Fruit fly (Drosophila melanogaster) whole organism, embryonic: ENCODE measurements around the gene CG43060.

Experiments
- Ada2b ChIP-seq: fragments of 200-800 bp; sonication (Bioruptor generic); IDR thresholded peaks from 2 replicates; pipeline ENCODE4 v1.3.6; 2022; ENCODE audit warnings: missing biosample characterization, missing genetic modification characterization
- B-H2 ChIP-seq: fragments of 200-800 bp; sonication (Bioruptor generic); optimal IDR thresholded peaks from 2 replicates; lab custom pipeline; 2018; ENCODE audit warnings: missing biosample characterization, mild to moderate bottlenecking, missing genetic modification characterization
- CG11504 ChIP-seq: fragments of 200-800 bp; sonication (Bioruptor generic); optimal IDR thresholded peaks from 3 replicates; lab custom pipeline; 2019; ENCODE audit warnings: missing biosample characterization, mild to moderate bottlenecking, missing genetic modification characterization, moderate library complexity
- CG12391 ChIP-seq: fragments of 200-800 bp; sonication (Bioruptor generic); optimal IDR thresholded peaks from 3 replicates; lab custom pipeline; 2018; ENCODE audit warnings: missing biosample characterization, mild to moderate bottlenecking, missing genetic modification characterization, moderate library complexity
- CG13296 ChIP-seq: fragments of 200-800 bp; sonication (Bioruptor generic); optimal IDR thresholded peaks from 3 replicates; lab custom pipeline; 2018; ENCODE audit warnings: missing biosample characterization, mild to moderate bottlenecking, missing genetic modification characterization
- CG15696 ChIP-seq: fragments of 200-800 bp; sonication (Bioruptor generic); optimal IDR thresholded peaks from 2 replicates; lab custom pipeline; 2019; ENCODE audit warnings: missing biosample characterization, mild to moderate bottlenecking, missing genetic modification characterization, moderate library complexity
- CG16779 ChIP-seq: fragments of 200-800 bp; sonication (Bioruptor generic); IDR thresholded peaks from 2 replicates; pipeline ENCODE4 v1.3.6; 2022; ENCODE audit warnings: missing biosample characterization, missing genetic modification characterization
- CG17361 ChIP-seq: fragments of 200-800 bp; sonication (Bioruptor generic); IDR thresholded peaks from 3 replicates; pipeline ENCODE4 v1.3.6; 2022; ENCODE audit warnings: missing biosample characterization, missing genetic modification characterization
- CG18476 ChIP-seq: fragments of 200-800 bp; sonication (Bioruptor generic); optimal IDR thresholded peaks from 2 replicates; lab custom pipeline; 2016; ENCODE audit warnings: missing biosample characterization, mild to moderate bottlenecking, missing genetic modification characterization
- CG18599 ChIP-seq: fragments of 200-800 bp; sonication (Bioruptor generic); optimal IDR thresholded peaks from 3 replicates; lab custom pipeline; 2017; ENCODE audit warnings: missing biosample characterization, missing genetic modification characterization, mild to moderate bottlenecking, moderate library complexity, missing genetic modification reagents
- CG18619 ChIP-seq: fragments of 200-800 bp; sonication (Bioruptor generic); optimal IDR thresholded peaks from 3 replicates; lab custom pipeline; 2017; ENCODE audit warnings: missing biosample characterization, mild to moderate bottlenecking, missing genetic modification characterization
- CG2120 ChIP-seq: fragments of 200-800 bp; sonication (Bioruptor generic); optimal IDR thresholded peaks from 3 replicates; lab custom pipeline; 2016; ENCODE audit warnings: missing biosample characterization, missing genetic modification characterization
- CG31441 ChIP-seq: fragments of 200-800 bp; sonication (Bioruptor generic); IDR thresholded peaks from 2 replicates; pipeline ENCODE4 v1.3.6; 2022; ENCODE audit warnings: missing biosample characterization, missing genetic modification characterization
- CG3281 ChIP-seq: fragments of 200-800 bp; sonication (Bioruptor generic); optimal IDR thresholded peaks from 3 replicates; lab custom pipeline; 2017; ENCODE audit warnings: missing biosample characterization, mild to moderate bottlenecking, missing genetic modification characterization
- CG33213 ChIP-seq: fragments of 200-800 bp; sonication (Bioruptor generic); optimal IDR thresholded peaks from 3 replicates; lab custom pipeline; 2016; ENCODE audit warnings: missing biosample characterization, missing genetic modification characterization
- CG3407 ChIP-seq: fragments of 200-800 bp; sonication (Bioruptor generic); optimal IDR thresholded peaks from 2 replicates; lab custom pipeline; 2018; ENCODE audit warnings: missing biosample characterization, mild to moderate bottlenecking, missing genetic modification characterization
- CG3726 ChIP-seq: fragments of 200-800 bp; sonication (Bioruptor generic); IDR thresholded peaks from 3 replicates; pipeline ENCODE4, ENCODE4 v1.3.6; 2022; ENCODE audit warnings: missing biosample characterization, missing genetic modification characterization
- CG7271 ChIP-seq: fragments of 200-800 bp; sonication (Bioruptor generic); optimal IDR thresholded peaks from 2 replicates; lab custom pipeline; 2018; ENCODE audit warnings: missing biosample characterization, mild to moderate bottlenecking, missing genetic modification characterization, moderate library complexity
- CG7745 ChIP-seq: fragments of 200-800 bp; sonication (Bioruptor generic); optimal IDR thresholded peaks from 2 replicates; lab custom pipeline; 2018; ENCODE audit warnings: missing biosample characterization, mild to moderate bottlenecking, missing genetic modification characterization, moderate library complexity
- CG7928 ChIP-seq: fragments of 200-800 bp; sonication (Bioruptor generic); optimal IDR thresholded peaks from 2 replicates; lab custom pipeline; 2017; ENCODE audit warnings: missing biosample characterization, mild to moderate bottlenecking, missing genetic modification characterization
- D19B ChIP-seq: fragments of 200-800 bp; sonication (Bioruptor generic); optimal IDR thresholded peaks from 2 replicates; lab custom pipeline; 2017; ENCODE audit warnings: missing biosample characterization, mild to moderate bottlenecking, missing genetic modification characterization
- Dad ChIP-seq: fragments of 200-800 bp; sonication (Bioruptor generic); optimal IDR thresholded peaks from 3 replicates; lab custom pipeline; 2016; ENCODE audit warnings: missing biosample characterization, missing genetic modification characterization
- E2f2 ChIP-seq: fragments of 200-800 bp; sonication (Bioruptor generic); IDR thresholded peaks from 2 replicates; pipeline ENCODE4 v1.3.6; 2022; ENCODE audit warnings: missing biosample characterization, missing genetic modification characterization
- Fer3 ChIP-seq: fragments of 200-800 bp; sonication (Bioruptor generic); optimal IDR thresholded peaks from 2 replicates; lab custom pipeline; 2018; ENCODE audit warnings: missing biosample characterization, mild to moderate bottlenecking, missing genetic modification characterization, moderate library complexity
- HLH4C ChIP-seq: fragments of 200-800 bp; sonication (Bioruptor generic); IDR thresholded peaks from 3 replicates; pipeline ENCODE4 v1.3.6; 2022; ENCODE audit warnings: missing biosample characterization, missing genetic modification characterization; ENCODE audit not compliant: partially characterized antibody
- HmgD ChIP-seq: fragments of 200-800 bp; sonication (Bioruptor generic); optimal IDR thresholded peaks from 3 replicates; lab custom pipeline; 2016; ENCODE audit warnings: missing biosample characterization, missing genetic modification characterization
- Hr39 ChIP-seq: fragments of >200 bp; optimal IDR thresholded peaks from 2 replicates; lab custom pipeline; 2017
- Oaz ChIP-seq: fragments of 200-800 bp; sonication (Bioruptor generic); IDR thresholded peaks from 2 replicates; pipeline ENCODE4 v1.3.6; 2022; ENCODE audit warnings: missing biosample characterization, missing genetic modification characterization
- Poxn ChIP-seq: fragments of 200-800 bp; sonication (Bioruptor generic); IDR thresholded peaks from 2 replicates; pipeline ENCODE4 v1.3.6; 2022; ENCODE audit warnings: missing biosample characterization, missing genetic modification characterization
- Ssrp ChIP-seq: fragments of 200-800 bp; sonication (Bioruptor generic); optimal IDR thresholded peaks from 2 replicates; lab custom pipeline; 2018; ENCODE audit warnings: missing biosample characterization, mild to moderate bottlenecking, missing genetic modification characterization, moderate library complexity
- Usf ChIP-seq: fragments of 200-800 bp; sonication (Bioruptor generic); optimal IDR thresholded peaks from 2 replicates; lab custom pipeline; 2017; ENCODE audit warnings: missing genotype, missing biosample characterization, missing genetic modification characterization
- Xrp1 ChIP-seq: fragments of 200-800 bp; sonication (Bioruptor generic); IDR thresholded peaks from 2 replicates; pipeline ENCODE4 v1.3.6; 2022; ENCODE audit warnings: missing biosample characterization, missing genetic modification characterization
- ab ChIP-seq: fragments of 200-800 bp; sonication (Bioruptor generic); optimal IDR thresholded peaks from 2 replicates; lab custom pipeline; 2016; ENCODE audit warnings: missing biosample characterization, missing genetic modification characterization
- amos ChIP-seq: fragments of 200-800 bp; sonication (Bioruptor generic); IDR thresholded peaks from 2 replicates; pipeline ENCODE4 v1.3.6; 2022; ENCODE audit warnings: missing biosample characterization, missing genetic modification characterization; ENCODE audit not compliant: partially characterized antibody
- ato ChIP-seq: fragments of 200-800 bp; sonication (Bioruptor generic); IDR thresholded peaks from 2 replicates; pipeline ENCODE4 v1.3.6; 2022; ENCODE audit warnings: missing biosample characterization, missing genetic modification characterization; ENCODE audit not compliant: partially characterized antibody
- az2 ChIP-seq: fragments of 200-800 bp; sonication (Bioruptor generic); optimal IDR thresholded peaks from 3 replicates; lab custom pipeline; 2016; ENCODE audit warnings: missing biosample characterization, missing genetic modification characterization
- cato ChIP-seq: fragments of 200-800 bp; sonication (Bioruptor generic); optimal IDR thresholded peaks from 2 replicates; lab custom pipeline; 2016; ENCODE audit warnings: missing biosample characterization, missing genetic modification characterization, borderline replicate concordance
- cg ChIP-seq: fragments of 200-800 bp; sonication (Bioruptor generic); optimal IDR thresholded peaks from 3 replicates; lab custom pipeline; 2019; ENCODE audit warnings: missing biosample characterization, mild to moderate bottlenecking, missing genetic modification characterization, moderate library complexity
- ewg ChIP-seq: fragments of 200-800 bp; sonication (Bioruptor generic); optimal IDR thresholded peaks from 3 replicates; lab custom pipeline; 2017; ENCODE audit warnings: mild to moderate bottlenecking, missing biosample characterization, missing genetic modification reagents, missing genetic modification characterization
- fd3F ChIP-seq: fragments of 200-800 bp; sonication (Bioruptor generic); optimal IDR thresholded peaks from 2 replicates; lab custom pipeline; 2018; ENCODE audit warnings: missing biosample characterization, mild to moderate bottlenecking, missing genetic modification characterization, moderate library complexity
- fd96Cb ChIP-seq: fragments of 200-800 bp; sonication (Bioruptor generic); optimal IDR thresholded peaks from 2 replicates; lab custom pipeline; 2018; ENCODE audit warnings: missing biosample characterization, mild to moderate bottlenecking, missing genetic modification characterization, moderate library complexity
- fru ChIP-seq: fragments of >200 bp; optimal IDR thresholded peaks from 2 replicates; lab custom pipeline; 2017
- gem ChIP-seq: fragments of 200-800 bp; sonication (Bioruptor generic); optimal IDR thresholded peaks from 2 replicates; lab custom pipeline; 2019; ENCODE audit warnings: missing biosample characterization, mild to moderate bottlenecking, missing genetic modification characterization, moderate library complexity
- jing ChIP-seq: fragments of 200-800 bp; sonication (Bioruptor generic); optimal IDR thresholded peaks from 2 replicates; lab custom pipeline; 2018; ENCODE audit warnings: missing biosample characterization, mild to moderate bottlenecking, missing genetic modification characterization
- lola ChIP-seq, 3 experiments: fragments of >200 bp in 2 of 3; fragments of 200-800 bp in 1 of 3; sonication (Bioruptor generic) in 1 of 3; optimal IDR thresholded peaks; 2 replicates each; lab custom pipeline; 2017 to 2019; ENCODE audit warnings: missing biosample characterization in 3 of 3, missing genetic modification characterization in 3 of 3, mild to moderate bottlenecking in 1 of 3, moderate library complexity in 1 of 3
- peb ChIP-seq: fragments of 200-800 bp; sonication (Bioruptor generic); IDR thresholded peaks from 2 replicates; pipeline ENCODE4 v1.3.6; 2022; ENCODE audit warnings: missing biosample characterization, missing genetic modification characterization
- prd ChIP-seq, 3 experiments: fragments of >200 bp in 2 of 3; fragments of 200-800 bp in 1 of 3; sonication (Bioruptor generic) in 1 of 3; optimal IDR thresholded peaks in 2 of 3; IDR thresholded peaks in 1 of 3; 2 replicates in 2 of 3; 3 replicates in 1 of 3; pipeline versions ENCODE4 v1.3.6 to Lab custom; 2017 to 2022; ENCODE audit warnings: missing biosample characterization in 1 of 3, missing genetic modification characterization in 1 of 3
- ro ChIP-seq: fragments of 200-800 bp; sonication (Bioruptor generic); IDR thresholded peaks from 2 replicates; pipeline ENCODE4 v1.3.6; 2022; ENCODE audit warnings: missing biosample characterization, missing genetic modification characterization
- tll ChIP-seq, 2 experiments: fragments of 200-800 bp in 1 of 2; fragments of >200 bp in 1 of 2; sonication (Bioruptor generic) in 1 of 2; optimal IDR thresholded peaks; 2 replicates each; lab custom pipeline; 2017 to 2019; ENCODE audit warnings: missing biosample characterization in 2 of 2, missing genetic modification characterization in 2 of 2, mild to moderate bottlenecking in 1 of 2, moderate library complexity in 1 of 2
- z ChIP-seq: fragments of 200-800 bp; sonication (Bioruptor generic); IDR thresholded peaks from 3 replicates; pipeline ENCODE4 v1.3.6; 2022; ENCODE audit warnings: missing biosample characterization, missing genetic modification characterization

Gene CG43060

dm6 chr3R:8032923-8033478 lies 8.0 kb upstream of the CG43060 start, which contains the start of the genes CG11035 and unc-45 (continued):
- no peak for TF ChIP-seq tll (GFP tag; optimal IDR thresholded peaks at IDR 0.05; lab: Kevin White, UChicago)
- TF ChIP-seq CG3407 (GFP tag; lab: Kevin White, UChicago) = no peak
- no peak for TF ChIP-seq fru (lab: Kevin White, UChicago)
- TF ChIP-seq CG12391 (tag; lab: Kevin White, UChicago) = peak; percentile 70
- no peak for TF ChIP-seq CG3726 (GFP tag; lab: Robert Waterston, UW)
- TF ChIP-seq jing (GFP tag; lab: Kevin White, UChicago) = no peak
- TF ChIP-seq az2 (GFP tag; lab: Kevin White, UChicago) = peak; percentile 12
- TF ChIP-seq E2f2 = peak; percentile 46; the same call in 1 of the 2 replicates
- TF ChIP-seq Fer3 (tag; lab: Kevin White, UChicago) = no peak
- TF ChIP-seq Ada2b (GFP tag; lab: Robert Waterston, UW) = no peak; the same call in 1 of the 2 replicates
- no peak for TF ChIP-seq z (GFP tag; lab: Robert Waterston, UW)
- peak; percentile 64 for TF ChIP-seq HLH4C (GFP tag; lab: Robert Waterston, UW)
- TF ChIP-seq CG7745 (tag; lab: Kevin White, UChicago) = no peak
- TF ChIP-seq ro (GFP tag; lab: Robert Waterston, UW) = no peak
- peak in 1 of 3 experiments; percentile 32 for TF ChIP-seq lola (GFP tag; optimal IDR thresholded peaks at IDR 0.05; lab: Kevin White, UChicago)
- TF ChIP-seq prd (optimal IDR thresholded peaks at IDR 0.05; lab: Kevin White, UChicago) = no peak
- peak; percentile 64; the same call in 2 of the 3 replicates for TF ChIP-seq prd (GFP tag; IDR thresholded peaks at IDR 0.05; lab: Robert Waterston, UW)
- TF ChIP-seq fd96Cb (tag; lab: Kevin White, UChicago) = no peak
- TF ChIP-seq Xrp1 (GFP tag; lab: Robert Waterston, UW) = peak; percentile 38
- TF ChIP-seq CG17361 (GFP tag; lab: Robert Waterston, UW) = peak; percentile 66
- TF ChIP-seq Usf (GFP tag; lab: Kevin White, UChicago) = no peak
- peak; percentile 60 for TF ChIP-seq CG31441 (GFP tag; lab: Robert Waterston, UW)
- peak; percentile 11 for TF ChIP-seq CG33213
- peak; percentile 15 for TF ChIP-seq CG18476 (GFP tag; lab: Kevin White, UChicago)
- peak; percentile 2 for TF ChIP-seq CG7928
- TF ChIP-seq gem (tag; lab: Kevin White, UChicago) = peak; percentile 61
- TF ChIP-seq CG15696 = peak; percentile 36
- peak; percentile 37 for TF ChIP-seq CG13296 (GFP tag; lab: Kevin White, UChicago)
- TF ChIP-seq Oaz (GFP tag; lab: Robert Waterston, UW) = no peak
- TF ChIP-seq CG11504 = peak; percentile 61
- TF ChIP-seq Ssrp (tag; lab: Kevin White, UChicago) = no peak
- no peak for TF ChIP-seq Poxn (GFP tag; lab: Robert Waterston, UW)
- TF ChIP-seq amos (GFP tag; lab: Robert Waterston, UW) = peak; percentile 77
- TF ChIP-seq CG18599 (GFP tag; lab: Kevin White, UChicago) = no peak
- TF ChIP-seq HmgD = no peak
- no peak for TF ChIP-seq cato
- TF ChIP-seq peb = no peak
- no peak for TF ChIP-seq D19B
- peak; percentile 59 for TF ChIP-seq CG2120 (GFP tag; lab: Kevin White, UChicago)
- TF ChIP-seq Dad (GFP tag; lab: Kevin White, UChicago) = peak; percentile 42
- no peak for TF ChIP-seq CG3281 (GFP tag; lab: Kevin White, UChicago)
- TF ChIP-seq ab (GFP tag; lab: Kevin White, UChicago) = no peak
- TF ChIP-seq ato (GFP tag; lab: Robert Waterston, UW) = no peak
- TF ChIP-seq CG18619 = no peak
- no peak for TF ChIP-seq CG7271 (tag; lab: Kevin White, UChicago)
- TF ChIP-seq Hr39 (lab: Kevin White, UChicago) = no peak
- no peak for TF ChIP-seq fd3F (GFP tag; lab: Kevin White, UChicago)
- TF ChIP-seq cg = peak; percentile 46
- no peak for TF ChIP-seq CG16779
- TF ChIP-seq B-H2 (GFP tag; lab: Kevin White, UChicago) = no peak
- TF ChIP-seq ewg = no peak
